Fruit fly (Drosophila melanogaster): Measurements from ENCODE around the gene Pmvk.
A peak's percentile ranks its signal among the peaks of the same experiment; 100 is the strongest.

Gene Pmvk

DNA sequence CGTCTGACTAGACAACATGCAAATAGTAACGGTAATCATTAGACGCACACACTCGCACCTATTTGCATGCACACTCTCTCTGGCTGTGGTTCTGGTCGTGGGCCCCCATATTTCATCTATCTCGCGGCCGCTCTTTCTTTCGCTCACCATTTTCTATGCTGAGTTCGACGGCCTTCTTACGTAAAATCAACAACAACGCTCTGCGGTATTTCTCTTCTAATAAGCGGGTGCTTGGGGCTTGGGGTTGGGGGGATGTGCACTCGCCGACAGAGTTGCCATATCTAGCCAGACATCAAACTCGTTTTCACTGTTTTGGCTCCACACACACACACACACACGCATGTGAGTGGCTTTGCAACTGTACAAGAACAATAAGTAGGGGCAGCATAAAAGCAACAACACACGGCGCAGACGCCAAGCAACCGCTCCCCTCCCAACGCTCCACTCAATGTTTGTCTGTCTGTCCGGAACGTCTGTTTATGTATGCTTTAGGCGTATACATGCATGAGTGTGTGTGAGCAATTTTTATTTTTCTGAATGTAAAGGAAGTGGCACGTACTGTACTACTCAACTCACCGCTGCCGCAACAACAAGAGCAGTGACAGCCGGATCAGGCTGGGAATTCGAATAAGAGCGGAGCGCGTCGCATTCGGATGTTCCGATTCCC is 5.1 kb downstream of the Pmvk start (continued):
- TF ChIP-seq mirr (GFP tag; optimal IDR thresholded peaks at IDR 0.05), result peak; percentile 35
- TF ChIP-seq CG17186 (GFP tag; optimal IDR thresholded peaks at IDR 0.05), result no peak
- no peak for TF ChIP-seq CG13123 (GFP tag; optimal IDR thresholded peaks at IDR 0.05)
- peak; percentile 88 for TF ChIP-seq aop (GFP tag; IDR thresholded peaks at IDR 0.05)
- TF ChIP-seq CG6791 (GFP tag; IDR thresholded peaks at IDR 0.05; ENCODE audit: partially characterized antibody), result 0 out of 3 replicates have a peak, but pooled peaks have one; percentile 50
- no peak for TF ChIP-seq CG6854 (GFP tag; optimal IDR thresholded peaks at IDR 0.05)
- peak; percentile 24; the same call in 1 of the 3 replicates for TF ChIP-seq CG16813 (GFP tag; IDR thresholded peaks at IDR 0.05; ENCODE audit: partially characterized antibody)
- no peak for TF ChIP-seq HmgZ (tag; optimal IDR thresholded peaks at IDR 0.05)
- no peak for TF ChIP-seq Ssrp (tag; optimal IDR thresholded peaks at IDR 0.05)
- no peak for TF ChIP-seq CrebB (tag; optimal IDR thresholded peaks at IDR 0.05)
- no peak for TF ChIP-seq crc (GFP tag; optimal IDR thresholded peaks at IDR 0.05)
- TF ChIP-seq fd96Cb (tag; optimal IDR thresholded peaks at IDR 0.05), result no peak
- TF ChIP-seq CG32767 (GFP tag; IDR thresholded peaks at IDR 0.05), result peak; percentile 58; the same call in 1 of the 2 replicates
- TF ChIP-seq sima (GFP tag; optimal IDR thresholded peaks at IDR 0.05), result no peak
- TF ChIP-seq E2f1 (GFP tag; IDR thresholded peaks at IDR 0.05), result no peak
- TF ChIP-seq rib (GFP tag; IDR thresholded peaks at IDR 0.05), result peak; percentile 29; the same call in 1 of the 2 replicates
- TF ChIP-seq Fer3 (tag; optimal IDR thresholded peaks at IDR 0.05), result no peak
- no peak for TF ChIP-seq Nf-YB (GFP tag; optimal IDR thresholded peaks at IDR 0.05)
- no peak for TF ChIP-seq Fer2 (tag; optimal IDR thresholded peaks at IDR 0.05)
- peak; percentile 92 for TF ChIP-seq gcm (GFP tag; optimal IDR thresholded peaks at IDR 0.05)
- TF ChIP-seq gfzf (GFP tag; optimal IDR thresholded peaks at IDR 0.05), result no peak
- no peak for TF ChIP-seq Awh (GFP tag; IDR thresholded peaks at IDR 0.05)
- no peak for TF ChIP-seq CG11560 (tag; IDR thresholded peaks at IDR 0.05)
- TF ChIP-seq Ptx1 (GFP tag; IDR thresholded peaks at IDR 0.05), result no peak
- TF ChIP-seq CG2199 (GFP tag; IDR thresholded peaks at IDR 0.05), result no peak
- TF ChIP-seq gsb-n (tag; optimal IDR thresholded peaks at IDR 0.05), result no peak
- TF ChIP-seq Usf (GFP tag; optimal IDR thresholded peaks at IDR 0.05), result no peak
- TF ChIP-seq CG7839 (tag; optimal IDR thresholded peaks at IDR 0.05), result no peak
- no peak for TF ChIP-seq Rfx (GFP tag; IDR thresholded peaks at IDR 0.05)
- TF ChIP-seq Atf3 (GFP tag; optimal IDR thresholded peaks at IDR 0.05), result no peak
- TF ChIP-seq CG9437 (GFP tag; optimal IDR thresholded peaks at IDR 0.05), result peak; percentile 85
- TF ChIP-seq CG4424 (GFP tag; optimal IDR thresholded peaks at IDR 0.05), result no peak
- TF ChIP-seq gsb (GFP tag; IDR thresholded peaks at IDR 0.05), result no peak
- TF ChIP-seq zfh2 (GFP tag; optimal IDR thresholded peaks at IDR 0.05), result no peak
- no peak for TF ChIP-seq p53 (GFP tag; optimal IDR thresholded peaks at IDR 0.05)
- no peak for TF ChIP-seq bowl (GFP tag; IDR thresholded peaks at IDR 0.05)
- no peak for TF ChIP-seq CG7357 (GFP tag; IDR thresholded peaks at IDR 0.05)
- no peak for TF ChIP-seq Dfd (GFP tag; optimal IDR thresholded peaks at IDR 0.05)
- TF ChIP-seq ERR (GFP tag; optimal IDR thresholded peaks at IDR 0.05), result no peak
- TF ChIP-seq Atf6 (GFP tag; IDR thresholded peaks at IDR 0.05), result no peak
- no peak for TF ChIP-seq Hsf (GFP tag; optimal IDR thresholded peaks at IDR 0.05)
- TF ChIP-seq org-1 (GFP tag; optimal IDR thresholded peaks at IDR 0.05), result no peak
- TF ChIP-seq Dp (GFP tag; optimal IDR thresholded peaks at IDR 0.05), result no peak
- peak in 1 of 2 experiments; percentile 69 for TF ChIP-seq Pdp1 (GFP tag; optimal IDR thresholded peaks at IDR 0.05)
- no peak for TF ChIP-seq bab2 (GFP tag; optimal IDR thresholded peaks at IDR 0.05)
- no peak for TF ChIP-seq CG34376 (GFP tag; optimal IDR thresholded peaks at IDR 0.05)
- TF ChIP-seq Tbp (GFP tag; optimal IDR thresholded peaks at IDR 0.05), result no peak
- TF ChIP-seq corto (GFP tag; optimal IDR thresholded peaks at IDR 0.05), result no peak
- no peak for TF ChIP-seq sc (optimal IDR thresholded peaks at IDR 0.05)
- no peak for TF ChIP-seq sc (GFP tag; optimal IDR thresholded peaks at IDR 0.05)
- no peak for TF ChIP-seq HmgD (GFP tag; optimal IDR thresholded peaks at IDR 0.05)

Data from whole organism, embryonic.